Worm (Caenorhabditis elegans) whole organism, mixed stage, embryonic: ENCODE measurements around the gene C45B11.8.

Source experiments
- ces-1 ChIP-seq: fragments of 150-350 bp; optimal IDR thresholded peaks from 2 replicates; lab custom pipeline; 2014; ENCODE audit warnings: missing biosample characterization, missing genetic modification reagents, missing genetic modification characterization
- elt-3 ChIP-seq: fragments of 150-350 bp; optimal IDR thresholded peaks from 2 replicates; lab custom pipeline; 2014; ENCODE audit warnings: missing biosample characterization, missing genetic modification characterization
- lin-13 ChIP-seq: fragments of 150-350 bp; optimal IDR thresholded peaks from 2 replicates; lab custom pipeline; 2014; ENCODE audit warnings: missing biosample characterization, missing genetic modification characterization
- mep-1 ChIP-seq: fragments of 150-350 bp; optimal IDR thresholded peaks from 2 replicates; lab custom pipeline; 2017; ENCODE audit warnings: missing biosample characterization, missing genetic modification reagents, missing genetic modification characterization, inconsistent platforms
- nhr-12 ChIP-seq: fragments of 150-350 bp; optimal IDR thresholded peaks from 2 replicates; lab custom pipeline; 2014; ENCODE audit warnings: missing biosample characterization, missing genetic modification characterization
- nhr-237 ChIP-seq: fragments of 150-350 bp; optimal IDR thresholded peaks from 2 replicates; lab custom pipeline; 2014; ENCODE audit warnings: missing biosample characterization, missing genetic modification characterization
- nhr-28 ChIP-seq: fragments of 150-350 bp; optimal IDR thresholded peaks from 2 replicates; lab custom pipeline; 2014; ENCODE audit warnings: missing biosample characterization, missing genetic modification characterization

ce11 chrV:11083691-11084090 is 43.1 kb downstream of the C45B11.8 start:
- TF ChIP-seq lin-13 = no peak
- peak; percentile 75 for TF ChIP-seq nhr-237
- TF ChIP-seq nhr-12 (tag; lab: Kevin White, UChicago) = no peak
- no peak for TF ChIP-seq mep-1 (tag; lab: Kevin White, UChicago)
- no peak for TF ChIP-seq ces-1 (GFP tag; lab: Kevin White, UChicago)
- TF ChIP-seq nhr-28 (tag; lab: Kevin White, UChicago) = no peak
- no peak for TF ChIP-seq elt-3 (tag; lab: Kevin White, UChicago)
